Worm (Caenorhabditis elegans) whole organism, L3 larva: Measurements from ENCODE around the gene F10C2.4.

Experiments used
- ama-1 ChIP-seq: fragments of 150-350 bp; optimal IDR thresholded peaks from 2 replicates; lab custom pipeline; 2018
- ceh-16 ChIP-seq: sonication (generic microtip); optimal IDR thresholded peaks from 2 replicates; lab custom pipeline; 2017; ENCODE audit warnings: missing biosample characterization, missing genetic modification characterization
- ceh-82 ChIP-seq: fragments of 150-350 bp; optimal IDR thresholded peaks from 2 replicates; lab custom pipeline; 2014; ENCODE audit warnings: missing biosample characterization, missing genetic modification characterization
- elt-2 ChIP-seq: sonication (generic microtip); optimal IDR thresholded peaks from 2 replicates; lab custom pipeline; 2016; ENCODE audit warnings: missing genetic modification reagents, mild to moderate bottlenecking, missing genetic modification characterization, missing compliant biosample characterization
- fkh-10 ChIP-seq: sonication (generic microtip); optimal IDR thresholded peaks from 2 replicates; lab custom pipeline; 2017; ENCODE audit warnings: missing biosample characterization, missing genetic modification reagents, missing genetic modification characterization
- jun-1 ChIP-seq: fragments of 150-350 bp; optimal IDR thresholded peaks from 2 replicates; lab custom pipeline; 2014; ENCODE audit warnings: missing biosample characterization, missing genetic modification reagents, missing genetic modification characterization
- lin-39 ChIP-seq: fragments of 150-350 bp; optimal IDR thresholded peaks from 2 replicates; lab custom pipeline; 2018; ENCODE audit warnings: missing biosample characterization, missing genetic modification reagents, missing genetic modification characterization
- nhr-11 ChIP-seq: fragments of 150-350 bp; optimal IDR thresholded peaks from 2 replicates; lab custom pipeline; 2014; ENCODE audit warnings: missing biosample characterization, missing genetic modification characterization
- nhr-12 ChIP-seq: fragments of 150-350 bp; optimal IDR thresholded peaks from 2 replicates; lab custom pipeline; 2014; ENCODE audit warnings: missing biosample characterization, missing genetic modification characterization
- nhr-237 ChIP-seq: fragments of 150-350 bp; optimal IDR thresholded peaks from 2 replicates; lab custom pipeline; 2014; ENCODE audit warnings: missing biosample characterization, missing genetic modification characterization
- nhr-76 ChIP-seq: fragments of 150-350 bp; sonication (generic microtip); optimal IDR thresholded peaks from 5 replicates; lab custom pipeline; 2014; ENCODE audit warnings: missing biosample characterization, missing genetic modification characterization
- nhr-77 ChIP-seq: fragments of 150-350 bp; optimal IDR thresholded peaks from 2 replicates; lab custom pipeline; 2014; ENCODE audit warnings: missing biosample characterization, missing genetic modification characterization
- pha-4 ChIP-seq: fragments of 150-350 bp; optimal IDR thresholded peaks from 2 replicates; lab custom pipeline; 2014; ENCODE audit warnings: missing biosample characterization, missing genetic modification reagents, missing genetic modification characterization
- unc-39 ChIP-seq: sonication (generic microtip); optimal IDR thresholded peaks from 4 replicates; lab custom pipeline; 2017; ENCODE audit warnings: missing biosample characterization, missing genetic modification characterization

ce11 chrV:12036129-12036528 is 5.2 kb upstream of the F10C2.4 start:
- TF ChIP-seq fkh-10 (no peak), nhr-12 (tag; lab: Kevin White, UChicago) (no peak), nhr-76 (tag; lab: Kevin White, UChicago) (no peak), jun-1 (tag; lab: Kevin White, UChicago) (no peak), nhr-77 (no peak), nhr-237 (tag; lab: Kevin White, UChicago) (no peak), elt-2 (no peak), unc-39 (no peak), lin-39 (tag; lab: Kevin White, UChicago) (no peak), ama-1 (no peak), ceh-82 (tag; lab: Kevin White, UChicago) (no peak), pha-4 (no peak), ceh-16 (tag; lab: Kevin White, UChicago) (no peak), nhr-11 (tag; lab: Kevin White, UChicago) (no peak)
